Fruit fly (Drosophila melanogaster) S2 (cell line): Measurements from ENCODE around the gene CG11076.

Source experiments
- CG8478 ChIP-seq: fragments of >200 bp; optimal IDR thresholded peaks from 2 replicates; lab custom pipeline; 2018
- CTCF ChIP-seq, 2 experiments: fragments of >200 bp; optimal IDR thresholded peaks; 2 replicates each; lab custom pipeline; 2018

CG11076 gene

dm6 chr4:1031687-1032140 lies at the start of gene CG11076:
Gene CG11076 (minus strand): TSS chr4:1031757.
- TF ChIP-seq CTCF (optimal IDR thresholded peaks at IDR 0.05; lab: Kevin White, UChicago) (no peak), CG8478 (no peak)

- TF ChIP-seq CTCF (optimal IDR thresholded peaks at IDR 0.05; lab: Kevin White, UChicago) (no peak), CG8478 (no peak)
Measured at dm6 chr4:1064652-1065218, 33.2 kb upstream of the CG11076 start, which contains the start of gene Zyx. Gene Zyx (minus strand): TSS chr4:1065001.

- no peak for TF ChIP-seq CTCF (optimal IDR thresholded peaks at IDR 0.05; lab: Kevin White, UChicago)
- TF ChIP-seq CG8478 = no peak
Measured at dm6 chr4:1064219-1064618, 32.7 kb upstream of the CG11076 start.

DNA sequence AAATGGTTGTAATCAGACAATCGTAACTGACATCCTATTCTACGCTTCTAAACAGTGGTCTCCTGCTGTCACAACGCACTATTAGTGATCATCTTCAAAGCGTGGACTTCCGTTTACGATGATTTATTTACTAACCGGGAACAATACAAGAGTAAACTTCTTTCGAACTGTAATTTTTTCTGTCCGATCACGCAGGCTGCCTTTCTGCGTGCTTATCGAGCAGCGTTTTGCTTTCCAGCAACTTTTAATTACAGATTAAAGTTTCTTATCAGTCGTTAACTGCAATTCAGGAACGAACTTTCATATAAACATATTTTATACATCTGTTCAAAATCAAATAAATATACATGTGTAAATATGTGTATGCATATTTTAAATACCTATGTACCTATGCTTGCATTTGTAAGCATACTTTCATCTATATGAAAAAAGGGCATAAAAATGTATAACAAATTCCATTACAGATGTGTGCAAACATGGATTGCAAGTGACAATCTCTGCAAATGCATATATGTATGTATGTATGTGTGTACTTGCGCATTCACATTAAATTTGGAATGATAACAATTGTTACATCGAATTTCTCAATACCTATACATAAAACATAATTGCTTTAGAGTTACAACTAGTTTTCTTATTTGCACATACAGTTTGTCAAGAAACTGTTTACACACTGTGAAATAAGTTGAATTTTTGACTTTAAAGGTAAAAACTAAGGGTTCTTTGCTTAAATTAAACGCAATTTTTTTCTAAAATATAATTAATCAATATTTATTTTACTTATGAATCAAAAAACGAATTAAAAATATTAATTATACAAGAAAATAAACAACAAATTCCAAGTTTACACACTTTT lies 31.6 kb upstream of the CG11076 start:
- TF ChIP-seq CTCF (optimal IDR thresholded peaks at IDR 0.05; lab: Kevin White, UChicago) = no peak
- TF ChIP-seq CG8478 = no peak

- no peak for TF ChIP-seq CTCF (optimal IDR thresholded peaks at IDR 0.05; lab: Kevin White, UChicago)
- TF ChIP-seq CG8478 = no peak
Measured at dm6 chr4:1061095-1061432, 29.5 kb upstream of the CG11076 start.

DNA sequence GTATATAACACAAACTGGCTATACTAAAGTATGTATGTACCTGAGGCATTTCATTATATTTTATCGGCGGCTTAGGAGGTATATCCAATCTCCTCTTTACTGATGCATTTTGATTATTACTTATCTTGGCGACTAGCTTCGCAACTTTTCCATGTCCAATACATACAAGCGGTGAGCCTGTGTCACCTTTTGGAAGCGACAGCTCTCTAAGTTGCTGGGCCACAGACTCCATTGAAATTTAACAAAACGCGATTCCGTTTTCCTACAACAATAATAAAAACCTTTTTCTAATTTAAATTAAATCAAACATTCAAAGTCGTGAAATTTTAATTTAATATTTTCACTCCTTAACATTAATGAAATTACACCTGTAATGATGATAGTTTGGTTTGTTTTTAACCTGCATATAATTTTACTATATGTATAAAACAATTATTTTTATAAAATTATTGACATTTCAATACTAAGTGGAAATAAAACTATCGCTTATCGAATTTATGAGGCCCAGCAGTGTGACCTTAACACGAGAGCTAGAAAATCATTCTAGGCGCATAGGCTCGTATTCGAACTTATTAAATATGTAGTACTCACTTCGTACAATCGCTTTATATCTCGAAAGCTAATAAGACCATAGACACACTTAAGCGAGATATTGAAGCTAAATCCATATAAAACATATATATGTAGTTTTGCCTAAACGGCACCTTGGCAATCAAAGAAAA lies 29.0 kb upstream of the CG11076 start, which contains the start of gene apolpp:
apolpp (plus strand) TSS at position 597 of the 722 bp plus-strand sequence.
- TF ChIP-seq CTCF (optimal IDR thresholded peaks at IDR 0.05; lab: Kevin White, UChicago) (no peak), CG8478 (no peak)

- TF ChIP-seq CTCF (optimal IDR thresholded peaks at IDR 0.05; lab: Kevin White, UChicago) (no peak), CG8478 (no peak)
Measured at dm6 chr4:1053653-1054163, 22.2 kb upstream of the CG11076 start, which contains the start of gene CaMKII. Gene CaMKII (minus strand): TSS chr4:1053703.

dm6 chr4:1051271-1051670 lies 19.7 kb upstream of the CG11076 start:
- TF ChIP-seq CTCF (optimal IDR thresholded peaks at IDR 0.05; lab: Kevin White, UChicago) (peak; percentile 13 to 19), CG8478 (no peak)

dm6 chr4:1050422-1050821 lies 18.9 kb upstream of the CG11076 start:
- TF ChIP-seq CG8478 (no peak), CTCF (optimal IDR thresholded peaks at IDR 0.05; lab: Kevin White, UChicago) (no peak)

DNA sequence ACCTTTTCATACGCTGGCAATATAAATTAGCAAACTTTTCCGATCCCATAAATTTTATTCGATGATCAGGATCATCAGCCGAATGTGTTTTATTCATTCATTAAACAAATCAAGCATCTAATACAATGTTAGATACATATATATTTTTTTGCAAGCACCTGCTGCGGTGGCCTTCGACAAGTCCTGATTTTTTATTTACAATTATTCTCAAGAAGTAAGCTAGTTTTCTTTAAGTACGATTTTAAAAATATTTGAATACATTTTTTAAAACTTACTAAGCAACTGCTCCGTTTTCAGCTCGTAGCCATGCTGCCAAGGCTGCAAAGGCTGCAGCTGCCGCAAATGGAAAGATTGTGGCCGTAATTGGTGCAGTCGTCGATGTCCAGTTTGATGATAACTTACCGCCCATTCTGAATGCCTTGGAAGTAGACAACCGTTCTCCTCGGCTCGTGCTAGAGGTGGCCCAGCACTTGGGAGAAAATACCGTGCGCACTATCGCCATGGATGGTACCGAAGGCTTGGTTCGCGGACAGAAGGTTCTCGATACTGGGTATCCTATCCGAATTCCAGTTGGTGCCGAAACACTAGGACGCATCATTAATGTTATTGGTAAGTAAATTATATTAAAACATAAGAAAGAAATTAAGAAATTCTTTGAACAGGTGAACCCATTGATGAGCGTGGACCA lies 1.2 kb upstream of the CG11076 start:
- no peak for TF ChIP-seq CG8478
- TF ChIP-seq CTCF (optimal IDR thresholded peaks at IDR 0.05; lab: Kevin White, UChicago) = no peak

DNA sequence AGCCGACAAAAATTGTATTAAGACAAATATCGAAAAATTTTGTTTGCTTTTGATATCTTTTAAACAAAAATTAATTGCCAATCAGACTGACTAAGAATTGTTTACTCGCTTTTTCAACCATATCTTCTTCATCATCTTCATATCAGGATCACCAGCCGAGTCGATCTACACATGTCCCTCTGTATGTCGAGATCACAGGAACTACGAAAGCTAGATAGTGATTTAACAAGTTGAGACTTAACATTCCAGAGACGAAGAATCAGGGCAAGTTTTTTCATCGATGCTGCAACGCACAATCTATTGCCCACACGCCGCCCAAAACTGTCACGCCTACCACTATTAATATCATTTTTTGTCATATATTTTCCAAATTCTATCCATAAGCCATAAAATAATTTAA lies 420 bp downstream of the CG11076 start, which contains the start of gene ATPsynbeta:
ATPsynbeta (plus strand) TSS at position 348 of the 400 bp plus-strand sequence.
- TF ChIP-seq CG8478 (no peak), CTCF (optimal IDR thresholded peaks at IDR 0.05; lab: Kevin White, UChicago) (no peak)

- TF ChIP-seq CG8478 = no peak
- no peak for TF ChIP-seq CTCF (optimal IDR thresholded peaks at IDR 0.05; lab: Kevin White, UChicago)
Measured at dm6 chr4:1030692-1031110, 856 bp downstream of the CG11076 start.

DNA sequence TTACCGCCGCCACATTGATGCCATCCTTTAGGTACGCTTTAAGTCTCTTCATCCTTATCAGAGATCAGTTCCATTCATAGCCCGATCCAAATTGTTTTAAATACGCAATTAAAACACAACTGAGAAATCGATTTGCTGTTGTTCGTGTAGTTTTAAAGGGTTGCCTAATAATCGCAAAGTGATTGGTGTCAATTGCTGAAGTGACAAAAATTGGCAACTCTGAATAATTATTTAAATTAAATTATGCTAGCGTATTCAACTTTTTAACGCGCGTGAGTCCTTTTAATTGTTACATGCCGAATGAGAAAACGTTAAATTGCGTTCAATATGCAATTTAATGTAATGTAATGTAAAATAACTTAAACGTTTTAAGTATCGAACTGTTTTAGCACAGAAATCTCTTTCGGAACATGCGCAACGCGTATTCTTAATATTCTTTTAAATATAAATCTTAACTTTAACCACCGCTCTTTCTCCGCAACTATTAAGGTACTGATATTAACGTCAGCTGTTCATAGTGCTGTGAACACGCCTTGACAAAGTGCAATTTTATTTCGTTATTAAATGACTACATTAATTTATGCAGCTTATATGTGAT lies 2.3 kb downstream of the CG11076 start, which contains the start of gene Mpv17:
Mpv17 (minus strand) TSS at position 164 of the 598 bp plus-strand sequence.
- TF ChIP-seq CG8478 (no peak), CTCF (optimal IDR thresholded peaks at IDR 0.05; lab: Kevin White, UChicago) (no peak)

dm6 chr4:1026806-1027431 lies 4.6 kb downstream of the CG11076 start, which contains the start of gene PlexA:
Gene PlexA (minus strand): TSS chr4:1027101.
- TF ChIP-seq CG8478 (no peak), CTCF (optimal IDR thresholded peaks at IDR 0.05; lab: Kevin White, UChicago) (no peak)
